Worm (Caenorhabditis elegans) whole organism, L4 larva: ENCODE measurements around the gene nex-2.

Experiments
- F26F4.8 ChIP-seq: fragments of 200-800 bp; sonication (Bioruptor generic); conservative IDR thresholded peaks from 2 replicates; pipeline ENCODE4 v1.3.6; 2022; ENCODE audit warnings: missing genetic modification characterization, missing compliant biosample characterization
- ama-1 ChIP-seq: fragments of 150-350 bp; optimal IDR thresholded peaks from 2 replicates; lab custom pipeline; 2014; ENCODE audit warnings: inconsistent platforms, mixed read lengths
- ces-1 ChIP-seq: fragments of 150-350 bp; sonication (generic microtip); optimal IDR thresholded peaks from 4 replicates; lab custom pipeline; 2014; ENCODE audit warnings: missing biosample characterization, missing genetic modification reagents, missing genetic modification characterization
- cey-2 ChIP-seq: sonication (generic microtip); optimal IDR thresholded peaks from 3 replicates; lab custom pipeline; 2017; ENCODE audit warnings: missing genetic modification characterization, mild to moderate bottlenecking, missing compliant biosample characterization, antibody characterized with exemption, borderline replicate concordance; ENCODE audit not compliant: insufficient read depth
- daf-16 ChIP-seq, 3 experiments: sonication (generic microtip); optimal IDR thresholded peaks; 2 replicates each; lab custom pipeline; 2016 to 2017; ENCODE audit warnings: missing genetic modification characterization in 3 of 3, missing genetic modification reagents in 3 of 3, mild to moderate bottlenecking in 2 of 3, missing compliant biosample characterization in 2 of 3, missing biosample characterization in 1 of 3, moderate library complexity in 1 of 3
- lsy-2 ChIP-seq, 2 experiments: fragments of 150-350 bp in 1 of 2; sonication (generic microtip) in 1 of 2; optimal IDR thresholded peaks; 2 replicates each; lab custom pipeline; 2014 to 2017; ENCODE audit warnings: missing biosample characterization in 2 of 2, missing genetic modification characterization in 2 of 2
- madf-5 ChIP-seq, 2 experiments: fragments of 200-800 bp; sonication (Bioruptor generic); IDR thresholded peaks; 2 replicates each; pipeline ENCODE4 v1.3.6; 2022; ENCODE audit warnings: missing compliant biosample characterization in 2 of 2, missing genetic modification characterization in 2 of 2
- mdl-1 ChIP-seq, 2 experiments: fragments of 150-350 bp in 1 of 2; sonication (generic microtip) in 1 of 2; optimal IDR thresholded peaks; 2 replicates each; lab custom pipeline; 2014 to 2017; ENCODE audit warnings: missing biosample characterization in 2 of 2, missing genetic modification characterization in 2 of 2
- mxl-2 ChIP-seq: fragments of 200-800 bp; sonication (Bioruptor generic); conservative IDR thresholded peaks from 2 replicates; pipeline ENCODE4 v1.3.6; 2022; ENCODE audit warnings: missing genetic modification reagents, missing genetic modification characterization, missing compliant biosample characterization
- nhr-77 ChIP-seq: fragments of 150-350 bp; optimal IDR thresholded peaks from 2 replicates; lab custom pipeline; 2014; ENCODE audit warnings: missing biosample characterization, missing genetic modification characterization
- pha-4 ChIP-seq, 2 experiments: fragments of 150-350 bp in 1 of 2; fragments of 200-800 bp in 1 of 2; sonication (Bioruptor generic) in 1 of 2; IDR thresholded peaks in 1 of 2; optimal IDR thresholded peaks in 1 of 2; 2 replicates each; pipeline versions ENCODE4 v1.3.6 to Lab custom; 2014 to 2022; ENCODE audit warnings: missing genetic modification characterization in 2 of 2, missing genetic modification reagents in 2 of 2, missing biosample characterization in 1 of 2, missing compliant biosample characterization in 1 of 2
- unc-62 ChIP-seq, 3 experiments: fragments of 150-350 bp in 1 of 3; sonication (generic microtip); optimal IDR thresholded peaks in 2 of 3; peaks in 1 of 3; 1 replicate in 1 of 3; 2 replicates in 2 of 3; lab custom pipeline; 2014 to 2017; ENCODE audit warnings: missing biosample characterization in 3 of 3, missing genetic modification characterization in 3 of 3, missing genetic modification reagents in 3 of 3, missing genotype in 1 of 3
- zfp-2 ChIP-seq: sonication (generic microtip); optimal IDR thresholded peaks from 2 replicates; lab custom pipeline; 2016; ENCODE audit warnings: mild to moderate bottlenecking, missing genetic modification characterization, missing compliant biosample characterization
- ztf-11 ChIP-seq: fragments of 150-350 bp; optimal IDR thresholded peaks from 2 replicates; lab custom pipeline; 2014; ENCODE audit warnings: missing biosample characterization, missing genetic modification characterization

ce11 chrIII:10305295-10305694 lies 24.9 kb downstream of the nex-2 start:
- TF ChIP-seq daf-16 (GFP tag; optimal IDR thresholded peaks at IDR 0.05; lab: Kevin White, UChicago) (no peak), daf-16 (tag; optimal IDR thresholded peaks at IDR 0.05; lab: Kevin White, UChicago) (no peak), unc-62 (GFP tag; optimal IDR thresholded peaks at IDR 0.05 in 1 of 2; lab: Kevin White, UChicago) (no peak), unc-62 (tag; optimal IDR thresholded peaks at IDR 0.05; lab: Kevin White, UChicago) (no peak), pha-4 (GFP tag; IDR thresholded peaks at IDR 0.05; lab: Robert Waterston, UW) (no peak), pha-4 (tag; optimal IDR thresholded peaks at IDR 0.05; lab: Kevin White, UChicago) (no peak), cey-2 (tag; lab: Kevin White, UChicago) (no peak), madf-5 (GFP tag; IDR thresholded peaks at IDR 0.05; lab: Robert Waterston, UW) (no peak), ztf-11 (tag; lab: Kevin White, UChicago) (no peak), lsy-2 (tag; optimal IDR thresholded peaks at IDR 0.05; lab: Kevin White, UChicago) (no peak), F26F4.8 (GFP tag; lab: Robert Waterston, UW) (no peak), zfp-2 (no peak), ama-1 (lab: Kevin White, UChicago) (no peak), ces-1 (GFP tag; lab: Kevin White, UChicago) (no peak), nhr-77 (tag; lab: Kevin White, UChicago) (no peak), mxl-2 (GFP tag; lab: Robert Waterston, UW) (no peak), mdl-1 (tag; optimal IDR thresholded peaks at IDR 0.05; lab: Kevin White, UChicago) (no peak)
